Fruit fly (Drosophila melanogaster) whole organism, pupa: ENCODE data around the gene CG33322.

Source experiments
- CG14655 ChIP-seq: fragments of 200-800 bp; sonication (Bioruptor generic); optimal IDR thresholded peaks from 3 replicates; lab custom pipeline; 2017; ENCODE audit warnings: mild to moderate bottlenecking, missing biosample characterization, missing genetic modification reagents, missing genetic modification characterization
- CG17806 ChIP-seq: fragments of 200-800 bp; sonication (Bioruptor generic); optimal IDR thresholded peaks from 2 replicates; lab custom pipeline; 2018; ENCODE audit warnings: missing biosample characterization, mild to moderate bottlenecking, missing genetic modification characterization, moderate library complexity
- CG8301 ChIP-seq: fragments of 200-800 bp; sonication (Bioruptor generic); optimal IDR thresholded peaks from 2 replicates; lab custom pipeline; 2018; ENCODE audit warnings: missing biosample characterization, mild to moderate bottlenecking, missing genetic modification characterization
- CG9948 ChIP-seq: fragments of 200-800 bp; sonication (Bioruptor generic); optimal IDR thresholded peaks from 2 replicates; lab custom pipeline; 2018; ENCODE audit warnings: missing biosample characterization, mild to moderate bottlenecking, missing genetic modification characterization, moderate library complexity
- D1 ChIP-seq: fragments of 200-800 bp; sonication (Bioruptor generic); optimal IDR thresholded peaks from 2 replicates; lab custom pipeline; 2018; ENCODE audit warnings: missing biosample characterization, mild to moderate bottlenecking, missing genetic modification characterization, moderate library complexity
- EcR ChIP-seq: fragments of 200-800 bp; sonication (Bioruptor generic); optimal IDR thresholded peaks from 3 replicates; lab custom pipeline; 2019; ENCODE audit warnings: missing biosample characterization, missing genetic modification characterization, mild to moderate bottlenecking, moderate library complexity, missing genetic modification reagents
- Snoo ChIP-seq: fragments of 200-800 bp; sonication (Bioruptor generic); optimal IDR thresholded peaks from 3 replicates; lab custom pipeline; 2017; ENCODE audit warnings: missing biosample characterization, mild to moderate bottlenecking, missing genetic modification characterization, inconsistent platforms
- fd96Ca ChIP-seq: fragments of 200-800 bp; sonication (Bioruptor generic); IDR thresholded peaks from 3 replicates; pipeline ENCODE4 v1.3.6; 2022; ENCODE audit warnings: missing biosample characterization, missing genetic modification characterization
- gl ChIP-seq: fragments of 200-800 bp; sonication (Bioruptor generic); optimal IDR thresholded peaks from 2 replicates; lab custom pipeline; 2018; ENCODE audit warnings: missing biosample characterization, mild to moderate bottlenecking, missing genetic modification characterization

- no peak for TF ChIP-seq gl (tag; lab: Kevin White, UChicago)
- no peak for TF ChIP-seq CG14655 (GFP tag; lab: Kevin White, UChicago)
- TF ChIP-seq CG17806 (tag; lab: Kevin White, UChicago) = no peak
- no peak for TF ChIP-seq D1 (tag; lab: Kevin White, UChicago)
- no peak for TF ChIP-seq CG9948 (tag; lab: Kevin White, UChicago)
- TF ChIP-seq EcR (GFP tag; lab: Kevin White, UChicago) = no peak
- TF ChIP-seq fd96Ca = no peak
- no peak for TF ChIP-seq CG8301 (tag; lab: Kevin White, UChicago)
- TF ChIP-seq Snoo (tag; lab: Kevin White, UChicago) = no peak
Observed at dm6 chr2L:20776940-20777502, 39.0 kb downstream of the CG33322 start.
